Worm (Caenorhabditis elegans) whole organism, late embryonic: ENCODE results near the gene F45E1.2.

Source experiments
- ama-1 ChIP-seq: fragments of 150-350 bp; optimal IDR thresholded peaks from 2 replicates; lab custom pipeline; 2014
- ets-4 ChIP-seq: sonication (generic microtip); optimal IDR thresholded peaks from 2 replicates; lab custom pipeline; 2016; ENCODE audit warnings: missing genetic modification characterization, missing compliant biosample characterization
- tbx-2 ChIP-seq: sonication (generic microtip); optimal IDR thresholded peaks from 2 replicates; lab custom pipeline; 2016; ENCODE audit warnings: missing genetic modification characterization, missing compliant biosample characterization

DNA sequence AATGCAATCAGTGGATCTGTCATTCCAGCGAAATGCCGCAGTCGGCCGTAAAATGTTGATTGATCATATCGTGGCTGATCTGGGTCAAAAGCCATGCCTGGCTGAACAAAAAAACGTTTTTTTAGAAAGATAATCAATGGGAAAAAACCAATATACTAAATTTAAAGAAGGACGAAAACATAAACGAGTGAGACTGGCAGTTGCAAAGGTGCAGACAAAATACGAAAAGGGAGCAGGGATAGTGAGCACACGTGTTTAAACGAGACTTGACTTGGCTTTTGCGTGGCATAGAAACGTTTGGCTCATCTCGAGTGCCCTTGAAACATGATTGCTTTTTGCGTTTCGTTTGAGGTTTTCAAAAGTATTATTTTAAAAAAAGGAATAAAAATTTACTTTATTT, 45.3 kb upstream of the F45E1.2 start, which contains the start of gene sfxn-2:
- TF ChIP-seq ama-1 (lab: Kevin White, UChicago) = no peak
- TF ChIP-seq ets-4 (tag; lab: Kevin White, UChicago) = no peak
- no peak for TF ChIP-seq tbx-2
